Worm (Caenorhabditis elegans): ENCODE measurements around the gene F41B5.1.
A peak's percentile ranks its signal among the peaks of the same experiment; 100 is the strongest.

- TF ChIP-seq Y105C5A.15 (GFP tag; IDR thresholded peaks at IDR 0.05) (no peak), nhr-77 (tag; optimal IDR thresholded peaks at IDR 0.05) (peak; percentile 89), aly-2 (tag; optimal IDR thresholded peaks at IDR 0.05) (no peak), egl-27 (tag; optimal IDR thresholded peaks at IDR 0.05) (no peak), ceh-28 (tag; optimal IDR thresholded peaks at IDR 0.05) (no peak), lin-15B (tag; optimal IDR thresholded peaks at IDR 0.05) (no peak), unc-130 (GFP tag; optimal IDR thresholded peaks at IDR 0.05) (no peak), dpl-1 (GFP tag; optimal IDR thresholded peaks at IDR 0.05) (peak; percentile 15), lsy-2 (tag; optimal IDR thresholded peaks at IDR 0.05) (no peak), F44E2.7 (GFP tag; IDR thresholded peaks at IDR 0.05) (no peak), nhr-28 (tag; optimal IDR thresholded peaks at IDR 0.05) (peak; percentile 98)
Observed at ce11 chrV:2250126-2250590, 5.2 kb upstream of the F41B5.1 start, which contains the start of gene cyp-33C7.

Measured in whole organism, L4 larva.